Fruit fly (Drosophila melanogaster) ovary, adult (tissue): Measurements from ENCODE around the gene RecQ4.
A peak's percentile ranks its signal among the peaks of the same experiment; 100 is the strongest.

ENCODE experiments used
- CG17801 ChIP-seq: fragments of 200-800 bp; optimal IDR thresholded peaks from 2 replicates; lab custom pipeline; 2019; ENCODE audit warnings: missing biosample characterization, mild to moderate bottlenecking, missing genetic modification characterization, moderate library complexity; ENCODE audit not compliant: partially characterized antibody

RecQ4 gene

dm6 chr3L:8185263-8186227, 9.8 kb upstream of the RecQ4 start:
- no peak for TF ChIP-seq CG17801

DNA sequence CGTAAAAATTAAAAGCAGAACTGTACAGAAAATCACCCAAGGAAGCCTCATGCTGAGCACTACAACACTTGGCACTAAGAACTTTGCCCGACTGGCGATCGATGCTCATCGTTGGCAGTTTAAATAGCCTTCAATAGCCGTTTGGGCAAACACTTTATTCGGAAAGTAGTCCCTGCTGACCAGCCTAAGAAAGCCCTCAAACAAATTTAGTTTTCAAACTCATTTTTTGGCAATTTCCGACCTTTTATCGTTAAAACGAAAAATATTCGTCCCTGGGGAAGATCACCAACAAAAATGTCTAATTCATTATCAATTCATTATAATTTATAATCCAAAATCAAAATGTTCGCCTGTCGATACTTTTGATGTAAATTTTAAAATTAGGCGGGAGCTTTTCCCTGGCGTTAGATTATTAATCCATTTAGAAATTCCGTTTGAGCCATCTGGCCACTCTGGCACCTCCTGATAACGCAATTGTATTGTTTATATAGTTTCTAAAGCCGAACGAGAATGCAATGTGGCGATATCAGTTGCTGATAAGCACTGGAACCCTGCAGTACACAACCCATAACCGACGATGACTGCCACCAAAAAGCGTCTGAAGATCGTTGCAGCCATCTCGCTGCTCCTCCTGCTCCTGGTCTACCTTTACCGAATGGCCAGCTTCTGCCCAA, 4.8 kb upstream of the RecQ4 start, which contains the start of the genes mthl7 and Uxs:
Gene mthl7 (minus strand): TSS at position 51 of the 674 bp plus-strand sequence.
Gene Uxs (plus strand): TSS at position 460 of the 674 bp plus-strand sequence.
- no peak for TF ChIP-seq CG17801

dm6 chr3L:8177795-8178564, 2.2 kb upstream of the RecQ4 start, which contains the start of gene Nmt:
Gene Nmt (minus strand): TSS chr3L:8178429.
- no peak for TF ChIP-seq CG17801

dm6 chr3L:8165436-8165835, 10.3 kb downstream of the RecQ4 start, which contains the start of gene CG13675:
Gene CG13675 (minus strand): TSS chr3L:8165518.
- no peak for TF ChIP-seq CG17801

DNA sequence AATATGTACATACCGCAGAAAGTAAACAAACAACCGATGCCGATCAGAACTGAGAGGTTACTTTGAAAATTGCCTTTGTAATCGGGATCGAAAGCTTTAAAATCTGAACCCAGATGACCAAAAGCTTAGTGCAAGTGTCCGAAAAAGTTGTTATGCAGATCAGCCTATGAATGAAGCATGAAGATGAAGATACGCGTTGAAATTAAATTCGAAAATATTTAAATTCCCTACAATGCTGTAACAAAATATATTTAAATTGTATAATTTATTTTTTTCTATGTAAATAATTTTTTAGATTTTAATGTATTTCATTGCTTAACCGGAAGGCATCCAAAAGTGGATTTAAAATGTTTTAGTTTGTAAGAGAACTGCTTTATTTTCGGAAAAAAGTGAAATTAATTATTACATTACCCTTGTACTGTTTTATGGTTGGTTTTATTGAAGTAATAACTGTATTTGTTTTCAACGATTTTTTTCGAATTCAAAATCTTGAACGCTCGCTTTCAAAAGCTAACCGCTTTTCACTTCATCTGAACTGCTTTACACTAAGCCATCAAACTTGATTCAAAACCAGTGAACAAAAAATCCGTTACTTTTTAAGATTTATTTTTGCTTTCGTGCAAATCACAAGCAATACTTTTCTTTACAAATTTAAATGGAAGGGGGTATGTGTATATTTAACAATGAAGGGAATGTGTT, 15.9 kb downstream of the RecQ4 start, which contains the start of gene CG43886:
Gene CG43886 (minus strand): TSS at position 51 of the 699 bp plus-strand sequence.
- no peak for TF ChIP-seq CG17801

dm6 chr3L:8158715-8159380, 16.9 kb downstream of the RecQ4 start, which contains the start of gene CG42445:
Gene CG42445 (minus strand): TSS chr3L:8158900.
- peak; percentile 14 for TF ChIP-seq CG17801

DNA sequence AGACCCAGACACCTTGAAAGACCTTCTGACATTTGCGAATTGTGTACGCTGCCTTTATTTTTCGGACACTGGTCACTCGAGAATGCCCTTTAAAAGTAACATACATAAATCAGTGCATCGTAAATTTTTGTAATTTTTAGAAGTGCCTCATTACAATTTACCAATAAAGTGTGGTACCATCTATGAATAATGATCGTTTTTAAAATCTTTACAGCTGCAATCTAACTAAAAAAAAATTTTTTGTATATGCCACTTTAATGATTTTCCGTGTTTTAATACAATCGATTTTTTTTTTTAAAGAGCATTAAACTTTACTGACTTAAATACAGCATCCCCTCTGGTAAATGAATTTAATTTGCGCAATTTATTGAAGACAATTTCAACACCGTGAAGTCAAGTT, 18.7 kb downstream of the RecQ4 start:
- TF ChIP-seq CG17801: no peak

- TF ChIP-seq CG17801: no peak
These were observed 19.6 kb downstream of the RecQ4 start for dm6 chr3L:8156199-8156598.

dm6 chr3L:8155324-8155723, 20.5 kb downstream of the RecQ4 start:
- TF ChIP-seq CG17801: no peak

DNA sequence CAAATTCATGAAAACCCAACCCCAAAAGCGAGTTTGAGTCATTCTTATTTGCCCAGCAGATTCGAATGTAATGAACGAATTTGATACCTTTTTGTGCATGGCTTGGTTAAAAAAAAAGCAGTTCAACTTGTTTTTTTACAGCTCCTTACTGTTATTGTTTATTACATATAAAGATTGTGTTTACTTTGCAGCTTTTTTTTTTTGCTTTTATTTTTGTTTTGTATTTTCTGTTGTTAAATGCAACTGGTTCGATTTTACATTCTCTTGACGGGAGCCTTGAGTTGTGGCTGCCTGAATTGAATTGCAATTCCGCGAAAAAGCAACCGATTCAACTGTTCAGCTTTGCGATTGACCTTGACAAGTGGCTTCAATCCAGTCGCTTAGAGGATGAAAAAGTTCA, 21.2 kb downstream of the RecQ4 start:
- no peak for TF ChIP-seq CG17801

dm6 chr3L:8153206-8153996, 22.4 kb downstream of the RecQ4 start:
- no peak for TF ChIP-seq CG17801

DNA sequence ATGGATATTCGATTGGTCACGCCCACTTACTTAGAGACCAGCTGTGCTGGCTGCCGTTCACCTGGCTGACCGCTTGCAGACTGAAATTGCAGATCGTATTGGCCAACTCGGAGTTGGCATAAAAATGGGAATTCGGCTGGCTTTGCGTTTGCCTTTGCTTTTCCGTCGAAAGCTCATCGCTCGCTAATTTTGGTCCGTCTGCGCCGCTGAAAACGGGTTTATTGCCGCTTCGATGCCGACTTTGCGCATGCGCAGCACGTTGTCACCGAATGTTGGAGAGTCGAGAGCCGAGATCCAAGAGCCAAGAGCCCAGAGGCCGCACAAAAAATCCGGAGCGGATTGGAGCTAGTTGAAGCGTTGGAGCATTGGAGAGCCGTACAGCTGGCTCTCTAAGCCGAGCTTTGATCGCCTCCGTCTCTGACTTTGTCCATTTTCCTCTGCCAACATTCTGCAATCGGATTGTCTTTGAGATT, 24.0 kb downstream of the RecQ4 start, which contains the start of gene CG13676:
Gene CG13676 (minus strand): TSS at position 87 of the 473 bp plus-strand sequence.
- TF ChIP-seq CG17801: no peak

- TF ChIP-seq CG17801: no peak
These were observed 25.0 kb downstream of the RecQ4 start for dm6 chr3L:8150812-8151211.

- TF ChIP-seq CG17801: no peak
These were observed 25.5 kb downstream of the RecQ4 start for dm6 chr3L:8150284-8150683.
